Worm (Caenorhabditis elegans): ENCODE measurements around the gene tag-77.

Gene tag-77

ce11 chrIV:8462376-8462775 lies 48.0 kb downstream of the tag-77 start:
- TF ChIP-seq nhr-23 (tag; optimal IDR thresholded peaks at IDR 0.05): no peak
- TF ChIP-seq gmeb-1 (tag; optimal IDR thresholded peaks at IDR 0.05): no peak
- no peak for TF ChIP-seq peb-1 (tag; optimal IDR thresholded peaks at IDR 0.05)
- no peak for TF ChIP-seq elt-1 (tag; optimal IDR thresholded peaks at IDR 0.05)
- no peak for TF ChIP-seq nhr-25 (tag; optimal IDR thresholded peaks at IDR 0.05)
- no peak for TF ChIP-seq nhr-10 (tag; optimal IDR thresholded peaks at IDR 0.05)
- no peak for TF ChIP-seq egl-27 (tag; optimal IDR thresholded peaks at IDR 0.05)
- TF ChIP-seq ama-1 (optimal IDR thresholded peaks at IDR 0.05): no peak
- no peak for TF ChIP-seq F13H6.1 (tag; optimal IDR thresholded peaks at IDR 0.05)
- no peak for TF ChIP-seq sma-9 (GFP tag; optimal IDR thresholded peaks at IDR 0.05)
- no peak for TF ChIP-seq sma-9 (tag; optimal IDR thresholded peaks at IDR 0.05)
- no peak for TF ChIP-seq zag-1 (tag; optimal IDR thresholded peaks at IDR 0.05)
- no peak for TF ChIP-seq nhr-77 (tag; optimal IDR thresholded peaks at IDR 0.05)
- no peak for TF ChIP-seq sem-4 (tag; optimal IDR thresholded peaks at IDR 0.05)
- no peak for TF ChIP-seq ZK546.5 (tag; optimal IDR thresholded peaks at IDR 0.05)
- TF ChIP-seq nhr-11 (tag; optimal IDR thresholded peaks at IDR 0.05): no peak
- TF ChIP-seq ztf-4 (tag; optimal IDR thresholded peaks at IDR 0.05): no peak
- no peak for TF ChIP-seq elt-3 (tag; optimal IDR thresholded peaks at IDR 0.05)

- TF ChIP-seq mdl-1 (tag; optimal IDR thresholded peaks at IDR 0.05) (no peak), egl-27 (tag; optimal IDR thresholded peaks at IDR 0.05) (no peak), nhr-77 (tag; optimal IDR thresholded peaks at IDR 0.05) (no peak), aly-2 (tag; optimal IDR thresholded peaks at IDR 0.05) (no peak), alr-1 (tag; optimal IDR thresholded peaks at IDR 0.05) (no peak), sma-3 (GFP tag; optimal IDR thresholded peaks at IDR 0.05) (no peak), mab-5 (tag; optimal IDR thresholded peaks at IDR 0.05) (no peak), nhr-129 (tag; optimal IDR thresholded peaks at IDR 0.05) (no peak), ceh-82 (tag; optimal IDR thresholded peaks at IDR 0.05) (no peak), nhr-12 (tag; optimal IDR thresholded peaks at IDR 0.05) (no peak), lin-39 (tag; optimal IDR thresholded peaks at IDR 0.05) (no peak), ama-1 (optimal IDR thresholded peaks at IDR 0.05) (no peak), elt-1 (tag; optimal IDR thresholded peaks at IDR 0.05) (no peak), peb-1 (tag; optimal IDR thresholded peaks at IDR 0.05) (no peak), Y55F3AM.14 (GFP tag; optimal IDR thresholded peaks at IDR 0.05) (no peak), lin-11 (tag; optimal IDR thresholded peaks at IDR 0.05) (no peak)
These were observed 49.2 kb downstream of the tag-77 start for ce11 chrIV:8461177-8461576.

ce11 chrIV:8460208-8460607 lies 50.1 kb downstream of the tag-77 start, which contains the start of gene ant-1.4:
ant-1.4 (minus strand) TSS chrIV:8460308.
- no peak for TF ChIP-seq skn-1 (tag; optimal IDR thresholded peaks at IDR 0.05)

- TF ChIP-seq lin-13 (GFP tag; optimal IDR thresholded peaks at IDR 0.05) (no peak), nhr-77 (tag; optimal IDR thresholded peaks at IDR 0.05) (no peak), nhr-11 (tag; optimal IDR thresholded peaks at IDR 0.05) (no peak), lin-39 (tag; optimal IDR thresholded peaks at IDR 0.05) (no peak), skn-1 (tag; optimal IDR thresholded peaks at IDR 0.05) (no peak), nhr-6 (tag; optimal IDR thresholded peaks at IDR 0.05) (no peak)
These were observed 53.4 kb downstream of the tag-77 start, which contains the start of gene syx-4 for ce11 chrIV:8456899-8457298. syx-4 (plus strand) TSS chrIV:8457280.

ce11 chrIV:8454076-8454475 lies 56.3 kb downstream of the tag-77 start:
- TF ChIP-seq peb-1 (tag; optimal IDR thresholded peaks at IDR 0.05) (no peak), F13H6.1 (tag; optimal IDR thresholded peaks at IDR 0.05) (no peak), ceh-16 (tag; optimal IDR thresholded peaks at IDR 0.05) (no peak), elt-3 (tag; optimal IDR thresholded peaks at IDR 0.05) (no peak), fos-1 (tag; optimal IDR thresholded peaks at IDR 0.05) (peak; percentile 44), unc-55 (GFP tag; optimal IDR thresholded peaks at IDR 0.05) (no peak)

All from whole organism, L2 larva.